Fruit fly (Drosophila melanogaster): ENCODE data around the gene CG3402.

- no peak for TF ChIP-seq bcd (GFP tag; optimal IDR thresholded peaks at IDR 0.05)
- TF ChIP-seq CG7357 (GFP tag; IDR thresholded peaks at IDR 0.05) = no peak
- TF ChIP-seq CG12299 (tag; optimal IDR thresholded peaks at IDR 0.05) = no peak
These were observed 13.1 kb downstream of the CG3402 start for dm6 chr3L:639460-640103.

Data from whole organism, embryonic.